Worm (Caenorhabditis elegans) whole organism, early embryonic: Measurements from ENCODE around the gene K01G5.10.

Source experiments
- B0310.2 ChIP-seq: sonication (generic microtip); optimal IDR thresholded peaks from 2 replicates; lab custom pipeline; 2016; ENCODE audit warnings: mild to moderate bottlenecking, missing genetic modification characterization, missing compliant biosample characterization
- F13C5.2 ChIP-seq: sonication (generic microtip); optimal IDR thresholded peaks from 2 replicates; lab custom pipeline; 2017; ENCODE audit warnings: mild to moderate bottlenecking, missing genetic modification characterization, inconsistent platforms, missing compliant biosample characterization
- aly-1 ChIP-seq: sonication (generic microtip); optimal IDR thresholded peaks from 2 replicates; lab custom pipeline; 2016; ENCODE audit warnings: missing genetic modification characterization, missing compliant biosample characterization
- ama-1 ChIP-seq: fragments of 150-350 bp; optimal IDR thresholded peaks from 2 replicates; lab custom pipeline; 2014
- ceh-13 ChIP-seq: fragments of 200-800 bp; sonication (Bioruptor generic); optimal IDR thresholded peaks from 2 replicates; lab custom pipeline; 2018; ENCODE audit warnings: mild to moderate bottlenecking, missing genetic modification characterization, missing compliant biosample characterization
- ceh-36 ChIP-seq: sonication (generic microtip); optimal IDR thresholded peaks from 2 replicates; lab custom pipeline; 2016; ENCODE audit warnings: missing genetic modification characterization, inconsistent platforms, missing compliant biosample characterization
- ets-7 ChIP-seq: sonication (generic microtip); optimal IDR thresholded peaks from 2 replicates; lab custom pipeline; 2016; ENCODE audit warnings: missing genotype, missing genetic modification characterization, missing compliant biosample characterization
- flt-1 ChIP-seq: fragments of 200-800 bp; sonication (Bioruptor generic); IDR thresholded peaks from 2 replicates; pipeline ENCODE4 v1.3.6; 2022; ENCODE audit warnings: missing genetic modification characterization, missing compliant biosample characterization
- hmbx-1 ChIP-seq: sonication (generic microtip); optimal IDR thresholded peaks from 2 replicates; lab custom pipeline; 2016; ENCODE audit warnings: mild to moderate bottlenecking, missing genetic modification characterization, missing compliant biosample characterization
- hmg-4 ChIP-seq: fragments of 200-800 bp; sonication (Bioruptor generic); optimal IDR thresholded peaks from 2 replicates; lab custom pipeline; 2018; ENCODE audit warnings: mild to moderate bottlenecking, missing genetic modification characterization, missing compliant biosample characterization
- hnd-1 ChIP-seq: sonication (generic microtip); optimal IDR thresholded peaks from 2 replicates; lab custom pipeline; 2016; ENCODE audit warnings: missing genetic modification characterization, missing compliant biosample characterization
- pes-1 ChIP-seq: fragments of 200-800 bp; sonication (Bioruptor generic); IDR thresholded peaks from 2 replicates; pipeline ENCODE4 v1.3.6; 2022; ENCODE audit warnings: missing genetic modification reagents, missing genetic modification characterization, missing compliant biosample characterization
- scrt-1 ChIP-seq: fragments of 200-800 bp; sonication (Bioruptor generic); IDR thresholded peaks from 2 replicates; pipeline ENCODE4 v1.3.6; 2022; ENCODE audit warnings: missing genetic modification characterization, missing compliant biosample characterization
- sea-1 ChIP-seq: fragments of 200-800 bp; sonication (Bioruptor generic); conservative IDR thresholded peaks from 2 replicates; pipeline ENCODE4 v1.3.6; 2022; ENCODE audit warnings: missing genetic modification characterization, missing compliant biosample characterization
- tbx-11 ChIP-seq: fragments of 200-800 bp; sonication (Bioruptor generic); IDR thresholded peaks from 2 replicates; pipeline ENCODE4 v1.3.6; 2022; ENCODE audit warnings: missing genetic modification characterization, missing compliant biosample characterization
- tbx-37 ChIP-seq: fragments of 200-800 bp; sonication (Bioruptor generic); conservative IDR thresholded peaks from 2 replicates; pipeline ENCODE4 v1.3.6; 2022; ENCODE audit warnings: missing genetic modification reagents, missing genetic modification characterization, missing compliant biosample characterization
- tra-4 ChIP-seq: sonication (generic microtip); optimal IDR thresholded peaks from 2 replicates; lab custom pipeline; 2017; ENCODE audit warnings: missing genetic modification characterization, missing compliant biosample characterization

The K01G5.10 gene

DNA sequence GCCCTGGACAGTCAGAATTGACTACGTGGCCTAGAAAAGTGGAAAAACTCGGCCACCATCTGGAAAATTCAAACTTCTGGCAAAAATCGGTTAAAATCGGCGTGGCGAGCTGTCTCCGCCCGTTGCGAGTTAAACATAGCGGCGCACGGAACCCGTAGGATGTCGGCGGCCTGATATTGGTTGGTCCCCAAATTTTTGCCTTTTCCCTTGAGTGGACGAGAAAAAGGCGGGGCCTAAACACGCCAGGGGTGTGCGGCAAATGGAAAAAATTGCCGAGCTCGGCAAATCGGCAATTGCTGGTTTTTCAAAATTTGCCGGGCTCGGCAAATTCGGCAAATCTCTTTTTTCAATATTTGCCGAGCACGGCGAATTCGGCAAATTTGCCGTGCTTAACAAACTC is 25.0 kb downstream of the K01G5.10 start:
- TF ChIP-seq tra-4 (tag; lab: Kevin White, UChicago): no peak
- 0 out of 2 replicates have a peak, but pooled peaks have one; percentile 19 for TF ChIP-seq pes-1 (GFP tag; lab: Robert Waterston, UW)

DNA sequence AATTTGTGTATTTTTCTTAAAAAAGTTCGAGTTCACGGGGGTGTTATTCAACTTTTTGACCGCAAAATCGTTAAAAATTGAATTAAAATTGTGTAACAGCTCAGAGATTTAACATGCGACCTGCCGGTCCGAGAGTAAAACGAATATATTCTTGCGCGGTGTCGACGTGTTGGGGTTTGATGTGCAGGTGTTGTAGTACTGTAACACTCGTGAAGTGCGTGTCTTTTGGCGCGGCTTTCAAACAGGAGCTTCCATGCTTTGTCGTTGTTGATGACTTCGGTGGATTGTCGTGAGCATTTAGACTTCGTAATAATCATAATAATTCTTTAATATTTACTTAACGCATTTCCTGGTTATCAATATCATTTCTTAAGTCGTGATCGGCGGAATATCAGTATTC is 27.8 kb downstream of the K01G5.10 start, which contains the start of gene tat-3:
Gene tat-3 (minus strand): TSS at position 196 of the 400 bp plus-strand sequence.
- TF ChIP-seq hnd-1 (tag; lab: Kevin White, UChicago) (no peak), hmbx-1 (tag; lab: Kevin White, UChicago) (no peak), sea-1 (GFP tag; lab: Robert Waterston, UW) (no peak), aly-1 (no peak), tbx-11 (GFP tag; lab: Robert Waterston, UW) (no peak), ets-7 (tag; lab: Kevin White, UChicago) (no peak), F13C5.2 (tag; lab: Kevin White, UChicago) (no peak)

- TF ChIP-seq hmg-4 (GFP tag; lab: Kevin White, UChicago) (no peak), hnd-1 (tag; lab: Kevin White, UChicago) (no peak), sea-1 (GFP tag; lab: Robert Waterston, UW) (no peak), F13C5.2 (tag; lab: Kevin White, UChicago) (no peak), tbx-11 (GFP tag; lab: Robert Waterston, UW) (no peak), ama-1 (no peak), tbx-37 (GFP tag; lab: Robert Waterston, UW) (no peak), B0310.2 (tag; lab: Kevin White, UChicago) (no peak), hmbx-1 (tag; lab: Kevin White, UChicago) (no peak), ets-7 (tag; lab: Kevin White, UChicago) (no peak)
Measured at ce11 chrIII:10721056-10721455, 37.3 kb downstream of the K01G5.10 start.

DNA sequence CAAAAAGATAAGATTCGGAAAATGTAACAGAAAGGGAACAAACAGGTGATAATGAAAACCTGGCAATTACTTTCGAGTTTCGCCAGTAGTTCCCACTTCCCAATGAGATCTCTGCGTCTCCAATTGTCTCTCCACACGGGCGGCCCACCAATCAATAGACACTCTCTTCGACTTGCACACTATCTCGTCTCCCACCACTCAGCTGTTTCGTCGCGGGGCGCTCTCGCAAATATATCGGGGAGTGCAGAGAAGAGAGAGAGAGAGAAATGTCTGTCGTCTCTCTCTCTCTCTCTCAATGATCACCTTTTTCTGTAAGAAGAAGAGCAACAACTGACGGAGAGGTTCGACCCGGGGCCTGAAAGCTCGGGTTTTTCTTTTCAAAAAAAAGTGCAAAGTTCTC is 38.2 kb downstream of the K01G5.10 start:
- TF ChIP-seq tbx-11 (GFP tag; lab: Robert Waterston, UW) (no peak), tbx-37 (GFP tag; lab: Robert Waterston, UW) (no peak), ama-1 (no peak), B0310.2 (tag; lab: Kevin White, UChicago) (no peak), tra-4 (tag; lab: Kevin White, UChicago) (no peak), hmbx-1 (tag; lab: Kevin White, UChicago) (no peak), scrt-1 (GFP tag; lab: Robert Waterston, UW) (no peak), hmg-4 (GFP tag; lab: Kevin White, UChicago) (peak; percentile 6), ceh-13 (GFP tag; lab: Kevin White, UChicago) (no peak), aly-1 (no peak), ets-7 (tag; lab: Kevin White, UChicago) (no peak), sea-1 (GFP tag; lab: Robert Waterston, UW) (no peak), pes-1 (GFP tag; lab: Robert Waterston, UW) (no peak), hnd-1 (tag; lab: Kevin White, UChicago) (no peak), ceh-36 (tag; lab: Kevin White, UChicago) (no peak), flt-1 (0 out of 2 replicates have a peak, but pooled peaks have one; percentile 20), F13C5.2 (tag; lab: Kevin White, UChicago) (peak; percentile 40)

DNA sequence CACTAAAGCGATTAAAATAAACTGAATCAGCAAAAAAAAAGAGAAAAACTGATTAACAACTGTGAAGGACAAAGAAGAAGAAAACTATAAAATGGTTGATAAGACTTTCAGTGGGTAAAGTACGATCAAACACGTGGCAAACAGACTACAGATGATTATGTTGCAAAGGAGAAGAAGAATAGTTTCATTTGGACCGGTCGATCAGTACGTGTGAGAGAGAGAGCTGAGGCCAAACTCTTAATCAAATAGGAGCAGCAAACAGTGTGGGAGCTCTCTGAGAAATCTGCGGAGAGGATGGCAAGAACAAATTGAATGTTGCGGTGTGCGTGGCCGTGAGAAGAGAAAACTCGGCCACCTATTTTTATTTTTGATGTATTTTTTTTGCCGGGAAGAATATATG is 39.3 kb downstream of the K01G5.10 start:
- no peak for TF ChIP-seq B0310.2 (tag; lab: Kevin White, UChicago)
- TF ChIP-seq tra-4 (tag; lab: Kevin White, UChicago): no peak

- TF ChIP-seq ceh-36 (tag; lab: Kevin White, UChicago): no peak
- no peak for TF ChIP-seq hmbx-1 (tag; lab: Kevin White, UChicago)
- TF ChIP-seq B0310.2 (tag; lab: Kevin White, UChicago): no peak
- no peak for TF ChIP-seq tra-4 (tag; lab: Kevin White, UChicago)
- no peak for TF ChIP-seq pes-1 (GFP tag; lab: Robert Waterston, UW)
- TF ChIP-seq hnd-1 (tag; lab: Kevin White, UChicago): no peak
- TF ChIP-seq ama-1: no peak
- TF ChIP-seq sea-1 (GFP tag; lab: Robert Waterston, UW): no peak
- no peak for TF ChIP-seq tbx-11 (GFP tag; lab: Robert Waterston, UW)
- TF ChIP-seq ceh-13 (GFP tag; lab: Kevin White, UChicago): no peak
- no peak for TF ChIP-seq scrt-1 (GFP tag; lab: Robert Waterston, UW)
- TF ChIP-seq tbx-37 (GFP tag; lab: Robert Waterston, UW): no peak
- no peak for TF ChIP-seq F13C5.2 (tag; lab: Kevin White, UChicago)
Measured at ce11 chrIII:10718078-10718477, 40.2 kb downstream of the K01G5.10 start.

DNA sequence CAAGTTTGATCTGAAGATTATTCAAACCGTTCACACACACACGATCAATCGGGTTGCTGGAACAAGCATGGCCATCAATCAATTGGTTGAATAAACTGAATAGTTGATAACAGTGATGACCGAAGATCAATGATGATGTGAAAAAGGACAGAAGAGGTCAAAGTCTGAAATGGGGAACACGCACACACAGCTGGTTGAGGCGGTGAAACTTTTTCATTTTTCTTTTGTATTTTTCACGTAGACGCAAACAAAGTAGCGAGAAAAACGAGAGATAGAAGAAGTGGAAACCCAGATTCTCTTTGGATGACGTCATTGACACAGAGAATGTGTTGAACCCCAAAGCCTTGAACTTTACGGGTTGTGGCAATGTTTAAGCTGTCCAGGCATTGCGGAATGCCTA is 40.8 kb downstream of the K01G5.10 start:
- TF ChIP-seq hmbx-1 (tag; lab: Kevin White, UChicago) (no peak), tbx-11 (GFP tag; lab: Robert Waterston, UW) (no peak), flt-1 (no peak), F13C5.2 (tag; lab: Kevin White, UChicago) (no peak), aly-1 (no peak), pes-1 (GFP tag; lab: Robert Waterston, UW) (no peak), hmg-4 (GFP tag; lab: Kevin White, UChicago) (no peak), ceh-13 (GFP tag; lab: Kevin White, UChicago) (no peak), ceh-36 (tag; lab: Kevin White, UChicago) (no peak), scrt-1 (GFP tag; lab: Robert Waterston, UW) (no peak), hnd-1 (tag; lab: Kevin White, UChicago) (no peak), ama-1 (no peak), B0310.2 (tag; lab: Kevin White, UChicago) (no peak), tbx-37 (GFP tag; lab: Robert Waterston, UW) (no peak)

DNA sequence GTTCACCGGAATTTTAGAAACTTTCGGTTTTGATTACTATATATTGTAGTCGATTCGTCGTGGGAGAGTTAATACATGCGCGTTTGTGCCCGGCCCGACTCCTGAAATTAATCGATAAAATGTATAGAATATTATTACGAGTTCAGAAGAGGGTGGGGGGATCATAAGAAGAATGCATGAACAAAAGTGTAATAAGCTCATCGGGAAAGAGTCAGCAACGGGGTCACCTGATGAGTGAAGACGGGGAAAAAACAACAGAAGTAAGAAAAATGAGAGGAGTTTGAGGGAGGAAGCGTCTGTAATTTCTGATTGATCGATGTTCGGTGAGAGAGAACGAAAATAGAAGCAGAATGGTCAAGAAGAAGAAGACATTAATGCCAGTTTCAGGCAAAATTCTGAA is 42.2 kb downstream of the K01G5.10 start, which contains the start of gene W09D10.4:
Gene W09D10.4 (minus strand): TSS at position 101 of the 400 bp plus-strand sequence.
- no peak for TF ChIP-seq hmbx-1 (tag; lab: Kevin White, UChicago)
- TF ChIP-seq ets-7 (tag; lab: Kevin White, UChicago): no peak
- no peak for TF ChIP-seq tra-4 (tag; lab: Kevin White, UChicago)
- TF ChIP-seq hnd-1 (tag; lab: Kevin White, UChicago): no peak
- no peak for TF ChIP-seq aly-1
- no peak for TF ChIP-seq scrt-1 (GFP tag; lab: Robert Waterston, UW)
- no peak for TF ChIP-seq B0310.2 (tag; lab: Kevin White, UChicago)
- TF ChIP-seq hmg-4 (GFP tag; lab: Kevin White, UChicago): no peak
- TF ChIP-seq tbx-37 (GFP tag; lab: Robert Waterston, UW): no peak
- TF ChIP-seq tbx-11 (GFP tag; lab: Robert Waterston, UW): no peak
- TF ChIP-seq ceh-13 (GFP tag; lab: Kevin White, UChicago): no peak
- TF ChIP-seq F13C5.2 (tag; lab: Kevin White, UChicago): no peak
- no peak for TF ChIP-seq sea-1 (GFP tag; lab: Robert Waterston, UW)
- TF ChIP-seq flt-1: no peak
- TF ChIP-seq ama-1: no peak
- TF ChIP-seq pes-1 (GFP tag; lab: Robert Waterston, UW): no peak
